Worm (Caenorhabditis elegans): ENCODE data around the gene C37C3.9.

C37C3.9 gene

ce11 chrV:7804064-7804800 is 50.3 kb downstream of the C37C3.9 start, which contains the start of gene uvs-1:
TSS of gene uvs-1 (minus strand) at chrV:7804208.
- TF ChIP-seq unc-86 (tag; optimal IDR thresholded peaks at IDR 0.05) (peak; percentile 8), ces-1 (GFP tag; optimal IDR thresholded peaks at IDR 0.05) (no peak), mdl-1 (tag; optimal IDR thresholded peaks at IDR 0.05) (peak in 1 of 2 experiments; percentile 69), pax-3 (tag; optimal IDR thresholded peaks at IDR 0.05) (no peak), dpl-1 (GFP tag; optimal IDR thresholded peaks at IDR 0.05) (peak; percentile 33 to 73 (median 38)), rnt-1 (tag; optimal IDR thresholded peaks at IDR 0.05) (peak; percentile 37), tbx-2 (tag; optimal IDR thresholded peaks at IDR 0.05) (peak; percentile 41), Y116A8C.19 (tag; optimal IDR thresholded peaks at IDR 0.05; ENCODE audit: borderline replicate concordance) (no peak), vab-15 (tag; optimal IDR thresholded peaks at IDR 0.05) (peak; percentile 64), lin-14 (GFP tag; optimal IDR thresholded peaks at IDR 0.05) (peak; percentile 78), efl-3 (GFP tag; optimal IDR thresholded peaks at IDR 0.05) (no peak), nhr-76 (tag; optimal IDR thresholded peaks at IDR 0.05) (no peak), isw-1 (GFP tag; IDR thresholded peaks at IDR 0.05) (no peak), ceh-8 (GFP tag; optimal IDR thresholded peaks at IDR 0.05) (no peak), mep-1 (tag; optimal IDR thresholded peaks at IDR 0.05) (peak; percentile 57), nhr-12 (tag; optimal IDR thresholded peaks at IDR 0.05) (no peak), hpl-2 (GFP tag; optimal IDR thresholded peaks at IDR 0.05) (no peak), blmp-1 (tag; optimal IDR thresholded peaks at IDR 0.05) (peak; percentile 79), mef-2 (tag; optimal IDR thresholded peaks at IDR 0.05) (no peak), hlh-17 (GFP tag; optimal IDR thresholded peaks at IDR 0.05; ENCODE audit: borderline replicate concordance) (no peak), C16A3.4 (tag; optimal IDR thresholded peaks at IDR 0.05) (peak; percentile 47), nhr-20 (tag; optimal IDR thresholded peaks at IDR 0.05) (peak; percentile 65), hlh-4 (tag; optimal IDR thresholded peaks at IDR 0.05) (no peak), F16B12.6 (tag; optimal IDR thresholded peaks at IDR 0.05) (peak; percentile 28), ceh-88 (GFP tag; IDR thresholded peaks at IDR 0.05) (no peak), elt-2 (tag; optimal IDR thresholded peaks at IDR 0.05) (peak; percentile 38), irx-1 (tag; optimal IDR thresholded peaks at IDR 0.05) (peak; percentile 46), fkh-8 (tag; optimal IDR thresholded peaks at IDR 0.05) (peak; percentile 66), ztf-11 (tag; optimal IDR thresholded peaks at IDR 0.05) (no peak), C04F5.9 (tag; optimal IDR thresholded peaks at IDR 0.05) (no peak), lin-35 (GFP tag; optimal IDR thresholded peaks at IDR 0.05) (peak; percentile 50 to 57), elt-3 (tag; optimal IDR thresholded peaks at IDR 0.05) (peak in 1 of 6 experiments; percentile 35), snu-23 (GFP tag; optimal IDR thresholded peaks at IDR 0.05) (peak; percentile 40), lsy-2 (tag; optimal IDR thresholded peaks at IDR 0.05) (peak; percentile 20 to 43), nhr-47 (tag; optimal IDR thresholded peaks at IDR 0.05) (peak; percentile 57), nhr-90 (tag; optimal IDR thresholded peaks at IDR 0.05; ENCODE audit: poor library complexity) (peak; percentile 64), sptf-1 (tag; optimal IDR thresholded peaks at IDR 0.05) (no peak), nhr-85 (tag) (peak; percentile 91), unc-30 (tag; optimal IDR thresholded peaks at IDR 0.05) (no peak), snpc-4 (tag; optimal IDR thresholded peaks at IDR 0.05) (peak; percentile 33), fkh-10 (GFP tag; optimal IDR thresholded peaks at IDR 0.05) (peak; percentile 17), efl-1 (optimal IDR thresholded peaks at IDR 0.05) (peak; percentile 38 to 48), efl-1 (GFP tag; optimal IDR thresholded peaks at IDR 0.05 in 1 of 2) (peak; percentile 33 to 95), ceh-90 (tag; optimal IDR thresholded peaks at IDR 0.05) (no peak), skn-1 (tag; optimal IDR thresholded peaks at IDR 0.05) (peak; percentile 48), unc-130 (tag; optimal IDR thresholded peaks at IDR 0.05) (peak; percentile 63), unc-62 (GFP tag; optimal IDR thresholded peaks at IDR 0.05) (no peak), aha-1 (tag; optimal IDR thresholded peaks at IDR 0.05) (no peak), ceh-82 (tag; optimal IDR thresholded peaks at IDR 0.05) (peak in 2 of 3 experiments; percentile 20 to 78), aly-2 (tag; optimal IDR thresholded peaks at IDR 0.05) (no peak), jun-1 (tag; optimal IDR thresholded peaks at IDR 0.05) (no peak), nhr-77 (tag; optimal IDR thresholded peaks at IDR 0.05) (peak; percentile 24)
